Worm (Caenorhabditis elegans): ENCODE results near the gene F13H10.9.

DNA sequence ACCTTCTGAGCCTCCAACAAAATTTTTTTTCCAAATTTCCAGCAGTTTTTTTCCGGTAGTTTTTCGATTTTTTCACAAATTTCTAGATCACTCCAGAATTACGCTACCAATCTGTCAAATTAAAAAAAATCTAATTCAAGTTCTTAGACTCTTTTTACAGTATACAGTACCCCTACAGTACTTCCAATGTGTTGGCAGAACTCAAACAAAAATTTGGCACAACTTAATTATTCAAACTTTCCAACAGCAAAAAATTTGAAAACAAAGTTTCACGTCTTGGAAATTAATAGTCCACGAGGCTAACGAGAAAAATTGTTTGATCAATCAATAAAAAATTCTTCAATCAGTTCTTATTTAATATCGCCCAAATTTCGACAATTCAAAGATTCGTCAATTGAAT is 48.1 kb downstream of the F13H10.9 start, which contains the start of gene F36H1.3:
- no peak for TF ChIP-seq fkh-3 (tag; optimal IDR thresholded peaks at IDR 0.05)
- TF ChIP-seq pha-4 (tag; optimal IDR thresholded peaks at IDR 0.05), result no peak
- no peak for TF ChIP-seq Y53G8AR.9 (GFP tag; conservative IDR thresholded peaks at IDR 0.05)
- TF ChIP-seq die-1 (tag; optimal IDR thresholded peaks at IDR 0.05), result no peak
- no peak for TF ChIP-seq lag-1 (GFP tag; IDR thresholded peaks at IDR 0.05)
- no peak for TF ChIP-seq attf-6 (GFP tag; IDR thresholded peaks at IDR 0.05)
- TF ChIP-seq F57C9.4 (tag; optimal IDR thresholded peaks at IDR 0.05), result no peak
